Fruit fly (Drosophila melanogaster) ovary, adult (tissue): ENCODE measurements around the gene CG10669.

Experiments used
- CG17801 ChIP-seq: fragments of 200-800 bp; optimal IDR thresholded peaks from 2 replicates; lab custom pipeline; 2019; ENCODE audit warnings: missing biosample characterization, mild to moderate bottlenecking, missing genetic modification characterization, moderate library complexity; ENCODE audit not compliant: partially characterized antibody

CG10669 gene

dm6 chr3R:25285173-25285572 is 49.9 kb downstream of the CG10669 start, which contains the start of gene CG31104:
CG31104 (plus strand) TSS chr3R:25285473.
- TF ChIP-seq CG17801 (GFP tag; lab: Kevin White, UChicago), result no peak

- TF ChIP-seq CG17801 (GFP tag; lab: Kevin White, UChicago), result no peak
These were observed 51.8 kb downstream of the CG10669 start, which contains the start of gene CG31300 for dm6 chr3R:25283209-25283670. CG31300 (plus strand) TSS chr3R:25283620.
